Fruit fly (Drosophila melanogaster) whole organism, prepupa: ENCODE data around the gene CG5188.
A peak's percentile ranks its signal among the peaks of the same experiment; 100 is the strongest.

ENCODE experiments used
- Blimp-1 ChIP-seq: fragments of 200-800 bp; sonication (Bioruptor generic); optimal IDR thresholded peaks from 3 replicates; lab custom pipeline; 2017; ENCODE audit warnings: missing biosample characterization, missing genetic modification characterization, mild to moderate bottlenecking, moderate library complexity, missing genetic modification reagents
- CG10631 ChIP-seq: fragments of 200-800 bp; sonication (Bioruptor generic); optimal IDR thresholded peaks from 2 replicates; lab custom pipeline; 2016; ENCODE audit warnings: missing biosample characterization, missing genetic modification characterization
- CG10669 ChIP-seq: fragments of 200-800 bp; sonication (Bioruptor generic); optimal IDR thresholded peaks from 3 replicates; lab custom pipeline; 2018; ENCODE audit warnings: missing biosample characterization, mild to moderate bottlenecking, missing genetic modification characterization, moderate library complexity
- CG11294 ChIP-seq: fragments of 200-800 bp; sonication (Bioruptor generic); IDR thresholded peaks from 2 replicates; pipeline ENCODE4 v1.3.6; 2022; ENCODE audit warnings: missing biosample characterization, missing genetic modification characterization
- CG11762 ChIP-seq: fragments of 200-800 bp; sonication (Bioruptor generic); optimal IDR thresholded peaks from 3 replicates; lab custom pipeline; 2016; ENCODE audit warnings: missing biosample characterization, missing genetic modification characterization; ENCODE audit not compliant: insufficient read depth
- CG11902 ChIP-seq: fragments of 200-800 bp; sonication (Bioruptor generic); optimal IDR thresholded peaks from 3 replicates; lab custom pipeline; 2016; ENCODE audit warnings: missing biosample characterization, missing genetic modification characterization
- CG1621 ChIP-seq: fragments of 200-800 bp; sonication (Bioruptor generic); optimal IDR thresholded peaks from 3 replicates; lab custom pipeline; 2018; ENCODE audit warnings: missing biosample characterization, mild to moderate bottlenecking, missing genetic modification characterization
- CG16779 ChIP-seq: fragments of 200-800 bp; sonication (Bioruptor generic); optimal IDR thresholded peaks from 3 replicates; lab custom pipeline; 2017; ENCODE audit warnings: missing biosample characterization, mild to moderate bottlenecking, missing genetic modification characterization
- CG31627 ChIP-seq: fragments of 200-800 bp; sonication (Bioruptor generic); optimal IDR thresholded peaks from 3 replicates; lab custom pipeline; 2016; ENCODE audit warnings: missing biosample characterization, missing genetic modification characterization
- CG32006 ChIP-seq: fragments of 200-800 bp; sonication (Bioruptor generic); optimal IDR thresholded peaks from 3 replicates; lab custom pipeline; 2017; ENCODE audit warnings: missing biosample characterization, mild to moderate bottlenecking, missing genetic modification characterization
- CG34406 ChIP-seq: fragments of 200-800 bp; sonication (Bioruptor generic); optimal IDR thresholded peaks from 3 replicates; lab custom pipeline; 2016; ENCODE audit warnings: missing biosample characterization, missing genetic modification characterization
- CG3919 ChIP-seq: fragments of 200-800 bp; sonication (Bioruptor generic); optimal IDR thresholded peaks from 3 replicates; lab custom pipeline; 2016; ENCODE audit warnings: missing biosample characterization, missing genetic modification characterization
- CG6792 ChIP-seq: fragments of 200-800 bp; sonication (Bioruptor generic); optimal IDR thresholded peaks from 3 replicates; lab custom pipeline; 2016; ENCODE audit warnings: missing biosample characterization, missing genetic modification characterization
- CG6808 ChIP-seq: fragments of 200-800 bp; sonication (Bioruptor generic); optimal IDR thresholded peaks from 3 replicates; lab custom pipeline; 2017; ENCODE audit warnings: missing biosample characterization, missing genetic modification characterization, mild to moderate bottlenecking, moderate library complexity, missing genetic modification reagents
- CG6854 ChIP-seq: fragments of 200-800 bp; sonication (Bioruptor generic); optimal IDR thresholded peaks from 2 replicates; lab custom pipeline; 2017; ENCODE audit warnings: missing biosample characterization, mild to moderate bottlenecking, missing genetic modification characterization
- CG7368 ChIP-seq: fragments of 200-800 bp; sonication (Bioruptor generic); optimal IDR thresholded peaks from 3 replicates; lab custom pipeline; 2016; ENCODE audit warnings: missing biosample characterization, missing genetic modification characterization
- CG8119 ChIP-seq: fragments of 200-800 bp; sonication (Bioruptor generic); IDR thresholded peaks from 3 replicates; pipeline ENCODE4 v1.3.6; 2022; ENCODE audit warnings: missing biosample characterization, missing genetic modification characterization
- CG8319 ChIP-seq: fragments of 200-800 bp; sonication (Bioruptor generic); optimal IDR thresholded peaks from 3 replicates; lab custom pipeline; 2016; ENCODE audit warnings: missing biosample characterization, missing genetic modification characterization
- CG8632 ChIP-seq: fragments of 200-800 bp; sonication (Bioruptor generic); optimal IDR thresholded peaks from 3 replicates; lab custom pipeline; 2016; ENCODE audit warnings: missing biosample characterization, missing genetic modification characterization
- CG9139 ChIP-seq: fragments of 200-800 bp; sonication (Bioruptor generic); optimal IDR thresholded peaks from 3 replicates; lab custom pipeline; 2017; ENCODE audit warnings: missing biosample characterization, mild to moderate bottlenecking, missing genetic modification characterization
- Eip75B ChIP-seq: fragments of 200-800 bp; sonication (Bioruptor generic); optimal IDR thresholded peaks from 3 replicates; lab custom pipeline; 2016; ENCODE audit warnings: missing biosample characterization, missing genetic modification characterization
- Eip78C ChIP-seq: fragments of 200-800 bp; sonication (Bioruptor generic); peaks from one replicate; lab custom pipeline; 2016; ENCODE audit warnings: missing biosample characterization, missing genetic modification characterization
- Eip93F ChIP-seq: fragments of 200-800 bp; sonication (Bioruptor generic); optimal IDR thresholded peaks from 2 replicates; lab custom pipeline; 2016; ENCODE audit warnings: missing biosample characterization, mild to moderate bottlenecking, missing genetic modification characterization
- Ets21C ChIP-seq: fragments of 200-800 bp; sonication (Bioruptor generic); optimal IDR thresholded peaks from 3 replicates; lab custom pipeline; 2016; ENCODE audit warnings: missing biosample characterization, missing genetic modification characterization
- Ets96B ChIP-seq: fragments of 200-800 bp; optimal IDR thresholded peaks from 2 replicates; lab custom pipeline; 2019; ENCODE audit warnings: missing biosample characterization, mild to moderate bottlenecking, missing genetic modification characterization, moderate library complexity
- Gug ChIP-seq: fragments of 200-800 bp; sonication (Bioruptor generic); IDR thresholded peaks from 2 replicates; pipeline ENCODE4 v1.3.6; 2022; ENCODE audit warnings: missing biosample characterization, missing genetic modification characterization
- Hr38 ChIP-seq: sonication (Bioruptor generic); optimal IDR thresholded peaks from 2 replicates; lab custom pipeline; 2016; ENCODE audit warnings: missing biosample characterization, missing genetic modification characterization
- Hr39 ChIP-seq: fragments of 200-800 bp; sonication (Bioruptor generic); optimal IDR thresholded peaks from 2 replicates; lab custom pipeline; 2016; ENCODE audit warnings: missing biosample characterization, missing genetic modification characterization
- Met ChIP-seq: fragments of 200-800 bp; sonication (Bioruptor generic); optimal IDR thresholded peaks from 3 replicates; lab custom pipeline; 2016; ENCODE audit warnings: missing biosample characterization, missing genetic modification characterization
- OdsH ChIP-seq: fragments of 200-800 bp; sonication (Bioruptor generic); optimal IDR thresholded peaks from 3 replicates; lab custom pipeline; 2016; ENCODE audit warnings: missing biosample characterization, missing genetic modification characterization
- Sox14 ChIP-seq: fragments of 200-800 bp; sonication (Bioruptor generic); optimal IDR thresholded peaks from 3 replicates; lab custom pipeline; 2016; ENCODE audit warnings: missing biosample characterization, missing genetic modification characterization
- Sox15 ChIP-seq: fragments of 200-800 bp; sonication (Bioruptor generic); optimal IDR thresholded peaks from 3 replicates; lab custom pipeline; 2016; ENCODE audit warnings: missing biosample characterization, missing genetic modification characterization
- achi ChIP-seq: fragments of 200-800 bp; sonication (Bioruptor generic); optimal IDR thresholded peaks from 3 replicates; lab custom pipeline; 2016; ENCODE audit warnings: missing biosample characterization, missing genetic modification characterization
- acj6 ChIP-seq: fragments of 200-800 bp; sonication (Bioruptor generic); optimal IDR thresholded peaks from 3 replicates; lab custom pipeline; 2016; ENCODE audit warnings: missing biosample characterization, missing genetic modification characterization
- cyc ChIP-seq: fragments of 200-800 bp; sonication (Bioruptor generic); optimal IDR thresholded peaks from 3 replicates; lab custom pipeline; 2016; ENCODE audit warnings: missing biosample characterization, missing genetic modification characterization
- dsx ChIP-seq: fragments of 200-800 bp; optimal IDR thresholded peaks from 3 replicates; lab custom pipeline; 2019; ENCODE audit warnings: missing biosample characterization, mild to moderate bottlenecking, missing genetic modification characterization, moderate library complexity; ENCODE audit not compliant: poor library complexity, severe bottlenecking
- eg ChIP-seq: fragments of 200-800 bp; sonication (Bioruptor generic); IDR thresholded peaks from 3 replicates; pipeline ENCODE4 v1.3.6; 2022; ENCODE audit warnings: missing biosample characterization, missing genetic modification characterization
- esn ChIP-seq: fragments of 200-800 bp; sonication (Bioruptor generic); optimal IDR thresholded peaks from 2 replicates; lab custom pipeline; 2016; ENCODE audit warnings: missing biosample characterization, mild to moderate bottlenecking, missing genetic modification characterization, moderate library complexity
- fd59A ChIP-seq: fragments of 200-800 bp; sonication (Bioruptor generic); optimal IDR thresholded peaks from 2 replicates; lab custom pipeline; 2017; ENCODE audit warnings: missing biosample characterization, mild to moderate bottlenecking, missing genetic modification characterization, missing genetic modification reagents
- fd85E ChIP-seq: fragments of 200-800 bp; sonication (Bioruptor generic); optimal IDR thresholded peaks from 3 replicates; lab custom pipeline; 2016; ENCODE audit warnings: missing biosample characterization, missing genetic modification characterization
- fkh ChIP-seq: fragments of 200-800 bp; sonication (Bioruptor generic); optimal IDR thresholded peaks from 3 replicates; lab custom pipeline; 2017; ENCODE audit warnings: missing biosample characterization, mild to moderate bottlenecking, missing genetic modification characterization, moderate library complexity
- lz ChIP-seq: fragments of 200-800 bp; sonication (Bioruptor generic); optimal IDR thresholded peaks from 3 replicates; lab custom pipeline; 2016; ENCODE audit warnings: missing biosample characterization, missing genetic modification characterization
- pdm3 ChIP-seq: fragments of 200-800 bp; sonication (Bioruptor generic); optimal IDR thresholded peaks from 3 replicates; lab custom pipeline; 2016; ENCODE audit warnings: missing biosample characterization, missing genetic modification characterization
- spab ChIP-seq: fragments of 200-800 bp; sonication (Bioruptor generic); optimal IDR thresholded peaks from 2 replicates; lab custom pipeline; 2017; ENCODE audit warnings: missing biosample characterization, mild to moderate bottlenecking, missing genetic modification characterization, missing genetic modification reagents
- ss ChIP-seq, 2 experiments: fragments of 200-800 bp; sonication (Bioruptor generic); optimal IDR thresholded peaks; 2 replicates in 1 of 2; 3 replicates in 1 of 2; lab custom pipeline; 2017 to 2018; ENCODE audit warnings: mild to moderate bottlenecking in 2 of 2, missing biosample characterization in 2 of 2, missing genetic modification characterization in 2 of 2, moderate library complexity in 1 of 2
- svp ChIP-seq: fragments of 200-800 bp; sonication (Bioruptor generic); peaks from one replicate; lab custom pipeline; 2016; ENCODE audit warnings: missing biosample characterization, missing genetic modification characterization
- topi ChIP-seq: fragments of 200-800 bp; sonication (Bioruptor generic); optimal IDR thresholded peaks from 3 replicates; lab custom pipeline; 2016; ENCODE audit warnings: missing biosample characterization, missing genetic modification characterization
- vri ChIP-seq: fragments of 200-800 bp; sonication (Bioruptor generic); optimal IDR thresholded peaks from 3 replicates; lab custom pipeline; 2016; ENCODE audit warnings: missing biosample characterization, mild to moderate bottlenecking, missing genetic modification characterization

CG5188 gene

dm6 chr2L:10405008-10405654, 23.5 kb upstream of the CG5188 start, which contains the start of the genes CG17768, LSm-4 and Ir31a:
Gene CG17768, minus strand, starts transcription at chr2L:10405203.
Gene LSm-4, minus strand, starts transcription at chr2L:10405203.
Gene Ir31a, plus strand, starts transcription at chr2L:10405565.
- TF ChIP-seq pdm3 (GFP tag; lab: Kevin White, UChicago) (no peak), CG32006 (GFP tag; lab: Kevin White, UChicago) (no peak), Eip78C (peak; percentile 23), fkh (GFP tag; lab: Kevin White, UChicago) (peak; percentile 33)
- TF ChIP-seq, all 60 proteins: peak for 2

- TF ChIP-seq svp (GFP tag; lab: Kevin White, UChicago) (no peak), Hr38 (GFP tag; lab: Kevin White, UChicago) (no peak), achi (GFP tag; lab: Kevin White, UChicago) (no peak), fd85E (GFP tag; lab: Kevin White, UChicago) (peak; percentile 63), OdsH (GFP tag; lab: Kevin White, UChicago) (peak; percentile 58), eg (GFP tag; lab: Robert Waterston, UW) (no peak), Ets96B (tag; lab: Kevin White, UChicago) (peak; percentile 37), CG8119 (GFP tag; lab: Robert Waterston, UW) (peak; percentile 36; the same call in 1 of the 3 replicates), CG6808 (no peak), CG34406 (GFP tag; lab: Kevin White, UChicago) (peak; percentile 67), CG16779 (tag; lab: Kevin White, UChicago) (no peak), CG7368 (GFP tag; lab: Kevin White, UChicago) (no peak), CG11762 (GFP tag; lab: Kevin White, UChicago) (peak; percentile 27), CG1621 (tag; lab: Kevin White, UChicago) (no peak), ss (GFP tag; optimal IDR thresholded peaks at IDR 0.05; lab: Kevin White, UChicago) (peak in 1 of 2 experiments; percentile 77), vri (GFP tag; lab: Kevin White, UChicago) (no peak), Gug (GFP tag; lab: Robert Waterston, UW) (0 out of 2 replicates have a peak, but pooled peaks have one; percentile 19), CG9139 (GFP tag; lab: Kevin White, UChicago) (peak; percentile 61), cyc (GFP tag; lab: Kevin White, UChicago) (peak; percentile 76), CG8632 (peak; percentile 32), CG32006 (GFP tag; lab: Kevin White, UChicago) (no peak), spab (no peak), esn (GFP tag; lab: Kevin White, UChicago) (peak; percentile 85), acj6 (GFP tag; lab: Kevin White, UChicago) (peak; percentile 70), lz (GFP tag; lab: Kevin White, UChicago) (peak; percentile 80), Eip93F (GFP tag; lab: Kevin White, UChicago) (peak; percentile 21), fd59A (peak; percentile 56), Hr39 (GFP tag; lab: Kevin White, UChicago) (no peak), Ets21C (peak; percentile 6), CG8319 (GFP tag; lab: Kevin White, UChicago) (peak; percentile 60), Eip78C (peak; percentile 90), Sox15 (peak; percentile 47), CG11294 (GFP tag; lab: Robert Waterston, UW) (no peak), CG10631 (GFP tag; lab: Kevin White, UChicago) (no peak), CG3919 (GFP tag; lab: Kevin White, UChicago) (no peak), fkh (GFP tag; lab: Kevin White, UChicago) (peak; percentile 59), Eip75B (GFP tag; lab: Kevin White, UChicago) (no peak), topi (peak; percentile 71), Sox14 (GFP tag; lab: Kevin White, UChicago) (no peak), dsx (GFP tag; lab: Kevin White, UChicago) (no peak), Blimp-1 (GFP tag; lab: Kevin White, UChicago) (peak; percentile 61), CG31627 (GFP tag; lab: Kevin White, UChicago) (peak; percentile 77), Met (GFP tag; lab: Kevin White, UChicago) (no peak), CG6854 (GFP tag; lab: Kevin White, UChicago) (peak; percentile 84), CG6792 (GFP tag; lab: Kevin White, UChicago) (peak; percentile 59), CG11902 (GFP tag; lab: Kevin White, UChicago) (peak; percentile 38), pdm3 (GFP tag; lab: Kevin White, UChicago) (no peak), CG10669 (GFP tag; lab: Kevin White, UChicago) (peak; percentile 62)
Observed at dm6 chr2L:10408122-10408576, 20.5 kb upstream of the CG5188 start, which contains the start of the genes Ip259 and RpS27A. Gene Ip259, plus strand, starts transcription at chr2L:10408352. Gene RpS27A, plus strand, starts transcription at chr2L:10408352.
